Worm (Caenorhabditis elegans): ENCODE measurements around the gene E01G4.3.

- TF ChIP-seq B0019.2 (GFP tag; conservative IDR thresholded peaks at IDR 0.05), result no peak
- no peak for TF ChIP-seq nfya-1 (tag; optimal IDR thresholded peaks at IDR 0.05; ENCODE audit: borderline replicate concordance, insufficient read depth)
- TF ChIP-seq ets-4 (GFP tag; optimal IDR thresholded peaks at IDR 0.05), result no peak
- no peak for TF ChIP-seq B0261.1 (tag; optimal IDR thresholded peaks at IDR 0.05)
- TF ChIP-seq snpc-4 (GFP tag; optimal IDR thresholded peaks at IDR 0.05), result no peak
- TF ChIP-seq snpc-4 (tag; optimal IDR thresholded peaks at IDR 0.05), result no peak
- TF ChIP-seq T26A5.8 (tag; optimal IDR thresholded peaks at IDR 0.05), result no peak
- TF ChIP-seq attf-3 (GFP tag; conservative IDR thresholded peaks at IDR 0.05), result no peak
- TF ChIP-seq mes-4 (tag; optimal IDR thresholded peaks at IDR 0.05), result no peak
- TF ChIP-seq Y67H2A.10 (GFP tag; conservative IDR thresholded peaks at IDR 0.05), result no peak
- no peak for TF ChIP-seq ZK185.1 (tag; optimal IDR thresholded peaks at IDR 0.05; ENCODE audit: poor library complexity, severe bottlenecking)
- no peak for TF ChIP-seq zfh-2 (GFP tag; conservative IDR thresholded peaks at IDR 0.05)
- no peak for TF ChIP-seq rec-8 (tag; optimal IDR thresholded peaks at IDR 0.05)
- no peak for TF ChIP-seq madf-6 (GFP tag; IDR thresholded peaks at IDR 0.05)
These were observed 22.8 kb downstream of the E01G4.3 start for ce11 chrII:13446597-13446996.
